Fruit fly (Drosophila melanogaster): ENCODE data around the gene kin17.

The kin17 gene

DNA sequence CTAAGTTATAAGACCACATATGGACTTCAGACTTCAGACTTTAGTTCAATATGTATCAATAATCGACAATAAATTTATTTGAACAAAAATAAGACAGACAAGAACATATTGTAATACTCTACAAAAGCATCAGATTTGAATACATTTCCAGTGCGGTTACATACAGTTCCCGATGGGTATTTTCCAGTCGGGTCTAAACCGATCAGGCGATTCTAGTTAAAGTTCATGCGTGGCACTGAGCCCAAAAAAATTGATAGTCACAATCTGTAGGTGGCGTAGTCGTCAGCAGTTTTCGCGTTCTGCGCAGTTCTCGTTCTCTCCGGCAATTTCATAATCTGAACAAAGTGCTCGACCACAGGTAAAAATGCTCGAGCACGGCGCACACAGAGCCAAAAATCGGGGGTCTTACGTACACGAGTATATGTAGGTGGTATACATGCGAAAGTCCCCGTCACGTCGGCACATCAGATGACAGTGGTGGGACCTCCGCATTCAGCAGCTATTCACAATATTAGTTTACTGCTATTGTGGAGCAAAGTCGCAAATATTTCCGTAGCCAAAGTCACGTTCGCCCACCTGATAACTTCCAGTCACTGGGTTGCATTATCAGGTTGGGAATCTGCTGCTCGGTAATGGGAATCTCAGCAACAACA, 38.8 kb downstream of the kin17 start (continued):
- TF ChIP-seq dac (GFP tag; optimal IDR thresholded peaks at IDR 0.05), result no peak
- no peak for TF ChIP-seq CG6808 (GFP tag; optimal IDR thresholded peaks at IDR 0.05)
- TF ChIP-seq CG6163 (GFP tag; IDR thresholded peaks at IDR 0.05), result no peak
- peak; percentile 39 for TF ChIP-seq Met (GFP tag; optimal IDR thresholded peaks at IDR 0.05)
- no peak for TF ChIP-seq CG7368 (GFP tag; optimal IDR thresholded peaks at IDR 0.05)
- no peak for TF ChIP-seq CG11294 (GFP tag; IDR thresholded peaks at IDR 0.05)
- peak; percentile 26 for TF ChIP-seq topi (GFP tag; optimal IDR thresholded peaks at IDR 0.05)
- peak; percentile 5 for TF ChIP-seq Eip93F (GFP tag; optimal IDR thresholded peaks at IDR 0.05)
- no peak for TF ChIP-seq Hr39 (GFP tag; optimal IDR thresholded peaks at IDR 0.05)
- TF ChIP-seq Smox (GFP tag; optimal IDR thresholded peaks at IDR 0.05), result no peak
- TF ChIP-seq spab (GFP tag; optimal IDR thresholded peaks at IDR 0.05), result no peak

DNA sequence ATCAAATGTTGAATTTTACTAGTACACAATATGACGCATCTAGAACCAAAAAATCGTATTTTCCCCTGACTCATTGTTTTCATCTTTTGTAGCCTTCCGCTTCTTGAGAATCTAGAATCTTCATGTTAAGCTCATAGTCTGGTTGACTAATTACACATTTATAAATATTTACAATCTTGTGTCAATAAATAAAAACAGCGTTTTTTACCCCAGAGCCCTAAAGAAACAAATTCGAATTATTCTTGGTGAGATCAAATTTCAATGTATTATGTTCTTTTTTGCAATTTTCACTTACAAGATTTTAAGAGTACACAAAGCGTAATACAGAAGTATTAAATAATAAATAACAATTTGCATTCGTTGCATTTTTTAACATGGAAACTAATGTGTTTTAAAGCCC, 39.4 kb downstream of the kin17 start:
- TF ChIP-seq fkh (GFP tag; optimal IDR thresholded peaks at IDR 0.05), result peak; percentile 39
- TF ChIP-seq pdm3 (GFP tag; optimal IDR thresholded peaks at IDR 0.05), result no peak

DNA sequence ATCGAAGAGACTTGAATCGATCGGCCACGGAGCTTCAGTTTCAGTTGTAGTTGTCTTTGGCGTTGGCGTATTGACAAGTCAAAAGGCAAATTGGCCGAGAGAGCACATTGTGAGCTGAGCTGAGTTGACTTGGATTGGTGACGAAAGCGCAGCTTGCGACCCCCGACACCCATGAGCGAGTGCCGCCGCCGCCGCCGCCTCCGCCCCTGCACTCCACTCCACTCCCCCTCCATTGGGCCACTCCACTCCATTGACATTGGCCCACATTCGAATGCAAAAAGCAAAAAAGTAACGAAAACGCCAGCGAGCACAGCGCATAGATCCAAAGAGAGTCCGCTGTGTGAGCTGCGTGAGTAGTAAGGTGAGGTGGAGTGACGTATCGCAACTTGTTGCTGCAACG, 41.2 kb downstream of the kin17 start:
- TF ChIP-seq topi (GFP tag; optimal IDR thresholded peaks at IDR 0.05), result no peak
- no peak for TF ChIP-seq CG1621 (tag; optimal IDR thresholded peaks at IDR 0.05)
- no peak for TF ChIP-seq Sox14 (GFP tag; optimal IDR thresholded peaks at IDR 0.05)
- no peak for TF ChIP-seq esn (GFP tag; optimal IDR thresholded peaks at IDR 0.05)
- no peak for TF ChIP-seq Hr4 (GFP tag; optimal IDR thresholded peaks at IDR 0.05)
- no peak for TF ChIP-seq CG11294 (GFP tag; IDR thresholded peaks at IDR 0.05)
- no peak for TF ChIP-seq CG6276 (GFP tag; optimal IDR thresholded peaks at IDR 0.05)
- TF ChIP-seq CG6854 (GFP tag; optimal IDR thresholded peaks at IDR 0.05), result no peak
- TF ChIP-seq Eip75B (GFP tag; optimal IDR thresholded peaks at IDR 0.05), result no peak
- no peak for TF ChIP-seq acj6 (GFP tag; optimal IDR thresholded peaks at IDR 0.05)
- TF ChIP-seq ss (GFP tag; optimal IDR thresholded peaks at IDR 0.05), result no peak

DNA sequence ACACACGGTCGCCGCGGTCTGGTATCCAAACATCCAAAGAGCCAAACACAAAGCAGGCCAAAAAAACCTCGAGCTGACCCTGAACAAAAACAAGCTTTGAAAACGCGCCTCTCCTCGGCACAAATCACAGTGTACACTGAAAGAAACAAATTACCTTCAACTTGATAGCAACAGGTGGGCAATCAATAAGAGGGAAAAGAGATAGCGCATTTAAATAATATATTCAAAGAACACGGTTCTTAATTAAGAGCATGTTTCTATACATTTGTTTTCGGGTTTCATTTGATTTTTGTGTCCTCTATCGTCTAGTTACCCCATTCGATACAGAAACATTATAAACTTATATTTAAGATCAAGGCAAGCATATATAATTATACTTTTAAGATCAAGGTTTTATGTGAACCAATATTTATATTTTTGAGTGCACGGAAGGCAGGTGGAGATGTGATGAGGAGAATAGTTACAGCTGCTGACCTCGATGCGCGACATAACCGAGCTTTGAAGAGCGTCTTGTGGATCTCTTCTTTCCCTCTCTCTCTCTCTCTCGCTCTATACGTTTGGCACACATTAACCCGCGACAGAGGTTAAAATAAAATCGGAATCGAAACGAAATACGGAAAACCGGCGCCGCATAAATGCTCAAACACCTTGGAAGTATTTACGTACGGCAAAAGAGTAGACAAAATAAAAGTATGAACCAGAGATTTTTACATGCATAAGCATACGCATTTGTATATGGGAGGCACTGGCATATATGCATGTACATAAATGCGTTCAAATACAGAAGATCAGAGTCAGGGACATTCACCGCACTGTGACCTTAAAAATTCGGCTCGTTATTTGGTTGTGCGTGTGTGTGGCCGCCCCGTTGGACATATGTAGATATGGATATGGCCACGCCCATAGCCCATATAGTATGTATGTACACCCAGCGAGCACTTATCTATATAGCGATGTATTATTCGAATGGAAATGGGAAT, 41.9 kb downstream of the kin17 start:
- TF ChIP-seq Smox (GFP tag; optimal IDR thresholded peaks at IDR 0.05) (peak; percentile 75), Ets21C (GFP tag; optimal IDR thresholded peaks at IDR 0.05) (peak; percentile 50), pdm3 (GFP tag; optimal IDR thresholded peaks at IDR 0.05) (peak; percentile 85), CG6854 (GFP tag; optimal IDR thresholded peaks at IDR 0.05) (peak; percentile 2), net (GFP tag; optimal IDR thresholded peaks at IDR 0.05) (peak; percentile 81), Hr4 (GFP tag; optimal IDR thresholded peaks at IDR 0.05) (peak; percentile 88), Met (GFP tag; optimal IDR thresholded peaks at IDR 0.05) (peak; percentile 76), Sox15 (GFP tag; optimal IDR thresholded peaks at IDR 0.05) (peak; percentile 70), CG31627 (GFP tag; optimal IDR thresholded peaks at IDR 0.05) (peak; percentile 61), CG11294 (GFP tag; IDR thresholded peaks at IDR 0.05) (peak; percentile 65; the same call in 1 of the 2 replicates), fd59A (GFP tag; optimal IDR thresholded peaks at IDR 0.05) (peak; percentile 75), Blimp-1 (GFP tag; optimal IDR thresholded peaks at IDR 0.05) (no peak), Lpt (GFP tag; optimal IDR thresholded peaks at IDR 0.05) (peak; percentile 84), CG32006 (GFP tag; optimal IDR thresholded peaks at IDR 0.05) (peak; percentile 95), eg (GFP tag; IDR thresholded peaks at IDR 0.05) (peak; percentile 77), Hr39 (GFP tag; optimal IDR thresholded peaks at IDR 0.05) (peak; percentile 65), CG8632 (GFP tag; optimal IDR thresholded peaks at IDR 0.05) (peak; percentile 79), Eip78C (GFP tag) (peak; percentile 95), svp (GFP tag) (peak; percentile 89), CG6276 (GFP tag; optimal IDR thresholded peaks at IDR 0.05) (peak; percentile 84), CG1621 (tag; optimal IDR thresholded peaks at IDR 0.05) (peak; percentile 39), CG6163 (GFP tag; IDR thresholded peaks at IDR 0.05) (peak; percentile 64), CG10631 (GFP tag; optimal IDR thresholded peaks at IDR 0.05) (peak; percentile 82), CG10669 (GFP tag; optimal IDR thresholded peaks at IDR 0.05) (peak; percentile 70), OdsH (GFP tag; optimal IDR thresholded peaks at IDR 0.05) (peak; percentile 79), Sox14 (GFP tag; optimal IDR thresholded peaks at IDR 0.05) (peak; percentile 77), salr (GFP tag; optimal IDR thresholded peaks at IDR 0.05) (peak; percentile 34 to 85), topi (GFP tag; optimal IDR thresholded peaks at IDR 0.05) (peak; percentile 73), vri (GFP tag; optimal IDR thresholded peaks at IDR 0.05) (peak; percentile 39), Sox102F (GFP tag; optimal IDR thresholded peaks at IDR 0.05) (peak; percentile 78), lz (GFP tag; optimal IDR thresholded peaks at IDR 0.05) (peak; percentile 78)

Measured in whole organism, prepupa.